Fruit fly (Drosophila melanogaster): ENCODE measurements around the gene bowl.

bowl gene

DNA sequence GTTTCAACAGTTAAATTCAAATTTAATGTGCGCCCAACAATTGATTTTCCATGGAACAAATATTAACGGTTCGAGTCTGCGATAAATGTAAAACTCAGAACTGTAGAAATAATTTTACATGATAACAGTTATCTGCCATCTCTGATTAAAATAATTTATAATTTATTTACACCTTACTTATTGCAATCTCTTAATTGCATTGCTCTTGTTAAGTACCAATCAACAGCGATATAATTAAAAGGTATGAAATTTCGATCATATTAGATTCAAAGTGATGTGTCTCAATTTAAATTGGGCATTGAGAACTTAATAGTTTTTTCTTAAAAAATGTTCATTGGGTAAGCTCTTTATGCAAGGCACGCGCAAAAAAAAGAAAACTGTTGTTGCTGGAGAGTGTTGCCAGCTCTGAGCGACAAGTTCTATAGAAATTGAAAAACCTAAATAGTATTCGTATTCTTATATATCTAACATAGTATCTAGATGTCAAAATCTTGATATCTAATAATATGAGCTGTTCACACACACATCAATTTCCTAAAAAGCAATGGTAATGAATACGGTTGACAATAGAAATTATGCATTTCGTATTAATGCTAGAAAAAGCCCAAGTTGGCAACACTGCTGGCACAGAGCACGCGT lies 31.4 kb downstream of the bowl start (continued):
- TF ChIP-seq Hr39 (GFP tag; optimal IDR thresholded peaks at IDR 0.05) (no peak), CG6163 (GFP tag; IDR thresholded peaks at IDR 0.05) (peak; percentile 90), svp (GFP tag) (no peak), Hr38 (GFP tag; optimal IDR thresholded peaks at IDR 0.05) (no peak), dac (GFP tag; optimal IDR thresholded peaks at IDR 0.05) (peak; percentile 65), vri (GFP tag; optimal IDR thresholded peaks at IDR 0.05) (peak; percentile 13), pdm3 (GFP tag; optimal IDR thresholded peaks at IDR 0.05) (peak; percentile 87), CG9139 (GFP tag; optimal IDR thresholded peaks at IDR 0.05) (no peak), fd85E (GFP tag; optimal IDR thresholded peaks at IDR 0.05) (peak; percentile 21), Eip75B (GFP tag; optimal IDR thresholded peaks at IDR 0.05) (no peak), Sox15 (GFP tag; optimal IDR thresholded peaks at IDR 0.05) (peak; percentile 39), CG3919 (GFP tag; optimal IDR thresholded peaks at IDR 0.05) (peak; percentile 7), CG8319 (GFP tag; optimal IDR thresholded peaks at IDR 0.05) (peak; percentile 34), Lpt (GFP tag; optimal IDR thresholded peaks at IDR 0.05) (peak; percentile 59), Eip93F (GFP tag; optimal IDR thresholded peaks at IDR 0.05) (peak; percentile 16), eg (GFP tag; IDR thresholded peaks at IDR 0.05) (peak; percentile 90), CG6808 (GFP tag; optimal IDR thresholded peaks at IDR 0.05) (peak; percentile 55), Blimp-1 (GFP tag; optimal IDR thresholded peaks at IDR 0.05) (no peak), CG32006 (GFP tag; optimal IDR thresholded peaks at IDR 0.05) (peak; percentile 79), CG8632 (GFP tag; optimal IDR thresholded peaks at IDR 0.05) (peak; percentile 56), CG6276 (GFP tag; optimal IDR thresholded peaks at IDR 0.05) (peak; percentile 57), lz (GFP tag; optimal IDR thresholded peaks at IDR 0.05) (peak; percentile 75)

DNA sequence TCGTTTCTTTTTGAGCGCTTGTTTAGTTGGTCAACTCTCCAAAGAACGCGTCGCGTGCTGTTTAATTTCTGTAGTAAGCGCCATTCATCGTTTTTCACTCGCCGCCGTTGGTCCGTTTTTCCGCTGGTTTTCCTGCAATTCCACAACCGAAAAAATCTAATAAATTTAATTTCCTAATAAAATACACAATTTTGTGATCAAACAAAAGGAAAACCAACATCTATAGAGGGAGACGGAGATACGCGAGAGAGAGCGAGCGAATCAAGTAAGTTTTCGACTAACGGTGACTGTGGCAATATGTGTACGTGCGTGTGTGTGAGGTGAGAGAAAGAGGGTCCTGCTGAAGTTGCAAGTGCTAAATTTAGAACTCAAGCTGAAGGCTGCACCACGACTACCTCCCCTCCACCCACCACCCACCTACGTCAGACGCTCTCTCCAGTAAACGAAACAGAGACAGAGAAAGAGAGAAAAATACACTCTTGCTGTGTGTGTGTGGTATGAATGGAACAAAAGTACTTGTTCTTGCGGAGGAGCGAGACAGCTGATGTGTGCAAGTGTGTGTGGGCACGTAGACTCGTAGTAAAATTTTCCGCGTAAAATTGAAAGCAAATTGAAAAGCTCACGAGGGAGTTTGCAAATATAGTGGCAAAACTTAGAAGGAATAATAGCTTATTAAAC lies 32.1 kb downstream of the bowl start, which contains the start of gene Reph:
Reph (plus strand) TSS at position 80 of the 678 bp plus-strand sequence.
- TF ChIP-seq CG1621 (tag; optimal IDR thresholded peaks at IDR 0.05) (peak; percentile 24), CG3032 (tag; optimal IDR thresholded peaks at IDR 0.05) (no peak), Eip78C (GFP tag) (peak; percentile 33), Smox (GFP tag; optimal IDR thresholded peaks at IDR 0.05) (no peak), achi (GFP tag; optimal IDR thresholded peaks at IDR 0.05) (no peak), CG7368 (GFP tag; optimal IDR thresholded peaks at IDR 0.05) (no peak), spab (GFP tag; optimal IDR thresholded peaks at IDR 0.05) (no peak), fkh (GFP tag; optimal IDR thresholded peaks at IDR 0.05) (peak; percentile 87), salr (GFP tag; optimal IDR thresholded peaks at IDR 0.05) (peak in 1 of 2 experiments; percentile 39), Ets21C (GFP tag; optimal IDR thresholded peaks at IDR 0.05) (no peak), Lpt (GFP tag; optimal IDR thresholded peaks at IDR 0.05) (peak; percentile 11), CG6163 (GFP tag; IDR thresholded peaks at IDR 0.05) (peak; percentile 22; the same call in 1 of the 3 replicates), CG11762 (GFP tag; optimal IDR thresholded peaks at IDR 0.05; ENCODE audit: insufficient read depth) (no peak), CG10669 (GFP tag; optimal IDR thresholded peaks at IDR 0.05) (peak; percentile 15), vri (GFP tag; optimal IDR thresholded peaks at IDR 0.05) (no peak), svp (GFP tag) (no peak), CG6792 (GFP tag; optimal IDR thresholded peaks at IDR 0.05) (peak; percentile 40), CG6808 (GFP tag; optimal IDR thresholded peaks at IDR 0.05) (no peak), CG8319 (GFP tag; optimal IDR thresholded peaks at IDR 0.05) (no peak), Blimp-1 (GFP tag; optimal IDR thresholded peaks at IDR 0.05) (peak; percentile 31), Hr4 (GFP tag; optimal IDR thresholded peaks at IDR 0.05) (no peak), ss (GFP tag; optimal IDR thresholded peaks at IDR 0.05) (peak in 1 of 2 experiments; percentile 5), dsx (GFP tag; optimal IDR thresholded peaks at IDR 0.05; ENCODE audit: poor library complexity, severe bottlenecking) (peak; percentile 15), pdm3 (GFP tag; optimal IDR thresholded peaks at IDR 0.05) (no peak), acj6 (GFP tag; optimal IDR thresholded peaks at IDR 0.05) (no peak), CG16779 (tag; optimal IDR thresholded peaks at IDR 0.05) (peak; percentile 61), dac (GFP tag; optimal IDR thresholded peaks at IDR 0.05) (no peak), CG15336 (GFP tag; IDR thresholded peaks at IDR 0.05) (peak; percentile 18; the same call in 1 of the 2 replicates), Hr38 (GFP tag; optimal IDR thresholded peaks at IDR 0.05) (no peak), fd59A (GFP tag; optimal IDR thresholded peaks at IDR 0.05) (no peak), Hr39 (GFP tag; optimal IDR thresholded peaks at IDR 0.05) (no peak), cyc (GFP tag; optimal IDR thresholded peaks at IDR 0.05) (no peak), CG34406 (GFP tag; optimal IDR thresholded peaks at IDR 0.05) (peak; percentile 35), CG8119 (GFP tag; IDR thresholded peaks at IDR 0.05) (no peak), CG6276 (GFP tag; optimal IDR thresholded peaks at IDR 0.05) (no peak), Eip93F (GFP tag; optimal IDR thresholded peaks at IDR 0.05) (no peak), CG31627 (GFP tag; optimal IDR thresholded peaks at IDR 0.05) (no peak)
